Worm (Caenorhabditis elegans) whole organism, L2 larva: Measurements from ENCODE around the gene R02D5.10.

Experiments
- ceh-82 ChIP-seq: fragments of 150-350 bp; optimal IDR thresholded peaks from 2 replicates; lab custom pipeline; 2014; ENCODE audit warnings: missing biosample characterization, missing genetic modification characterization
- elt-1 ChIP-seq: fragments of 150-350 bp; optimal IDR thresholded peaks from 2 replicates; lab custom pipeline; 2014; ENCODE audit warnings: missing biosample characterization, missing genetic modification characterization
- nhr-10 ChIP-seq: sonication (generic microtip); optimal IDR thresholded peaks from 2 replicates; lab custom pipeline; 2017; ENCODE audit warnings: missing biosample characterization, missing genetic modification characterization
- skn-1 ChIP-seq: sonication (generic microtip); optimal IDR thresholded peaks from 2 replicates; lab custom pipeline; 2017; ENCODE audit warnings: missing biosample characterization, missing genetic modification characterization
- snpc-4 ChIP-seq: fragments of 150-350 bp; optimal IDR thresholded peaks from 2 replicates; lab custom pipeline; 2014; ENCODE audit warnings: missing biosample characterization, missing genetic modification characterization
- unc-62 ChIP-seq: fragments of 150-350 bp; optimal IDR thresholded peaks from 2 replicates; lab custom pipeline; 2014; ENCODE audit warnings: missing biosample characterization, missing genetic modification reagents, missing genetic modification characterization
- zag-1 ChIP-seq: fragments of 150-350 bp; optimal IDR thresholded peaks from 2 replicates; lab custom pipeline; 2014; ENCODE audit warnings: missing biosample characterization, missing genetic modification characterization
- ztf-11 ChIP-seq: sonication (generic microtip); optimal IDR thresholded peaks from 2 replicates; lab custom pipeline; 2017; ENCODE audit warnings: missing biosample characterization, missing genetic modification characterization

DNA sequence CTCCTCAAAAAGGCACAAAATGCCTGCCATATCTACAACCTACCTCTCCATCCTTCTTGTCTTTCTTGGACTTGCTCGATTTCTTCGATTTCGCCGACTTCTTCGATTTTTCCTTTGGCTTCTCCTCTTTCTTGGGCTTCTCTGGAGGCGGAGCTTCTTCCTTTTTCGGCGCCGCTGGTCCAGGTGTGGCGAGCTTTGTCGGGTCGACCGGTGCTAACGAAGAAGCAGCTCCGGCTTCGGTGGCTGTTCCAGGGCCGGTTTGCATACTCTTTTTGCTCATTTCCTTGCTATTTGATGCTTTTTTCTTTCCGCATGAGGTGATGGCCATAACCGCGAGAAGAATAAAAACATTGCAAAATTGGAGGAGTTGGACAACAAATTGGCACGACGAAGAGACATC, 1.6 kb upstream of the R02D5.10 start:
- TF ChIP-seq zag-1 (no peak), ceh-82 (tag; lab: Kevin White, UChicago) (no peak), elt-1 (tag; lab: Kevin White, UChicago) (no peak), ztf-11 (tag; lab: Kevin White, UChicago) (no peak), unc-62 (GFP tag; lab: Kevin White, UChicago) (no peak), skn-1 (no peak), nhr-10 (no peak), snpc-4 (tag; lab: Kevin White, UChicago) (no peak)
